Worm (Caenorhabditis elegans): ENCODE data around the gene mrps-28.

- no peak for TF ChIP-seq R02D3.7 (tag; optimal IDR thresholded peaks at IDR 0.05)
- TF ChIP-seq lin-15B (tag; optimal IDR thresholded peaks at IDR 0.05): no peak
- no peak for TF ChIP-seq fos-1 (tag; optimal IDR thresholded peaks at IDR 0.05)
Observed at ce11 chrV:19632546-19632945, 11.5 kb upstream of the mrps-28 start, which contains the start of gene Y43F8C.5.

Measured in whole organism, L3 larva.